Fruit fly (Drosophila melanogaster) whole organism, embryonic: ENCODE results near the gene beta4GalT7.

Source experiments
- Bgb ChIP-seq: fragments of 200-800 bp; sonication (Bioruptor generic); IDR thresholded peaks from 2 replicates; pipeline ENCODE4 v1.3.6; 2022; ENCODE audit warnings: missing biosample characterization, missing genetic modification characterization; ENCODE audit not compliant: partially characterized antibody
- CG10267 ChIP-seq: fragments of 200-800 bp; sonication (Bioruptor generic); optimal IDR thresholded peaks from 2 replicates; lab custom pipeline; 2018; ENCODE audit warnings: missing biosample characterization, mild to moderate bottlenecking, missing genetic modification characterization, moderate library complexity
- CG10462 ChIP-seq: fragments of 200-800 bp; sonication (Bioruptor generic); optimal IDR thresholded peaks from 2 replicates; lab custom pipeline; 2016; ENCODE audit warnings: missing biosample characterization, missing genetic modification characterization
- CG12391 ChIP-seq: fragments of 200-800 bp; sonication (Bioruptor generic); optimal IDR thresholded peaks from 3 replicates; lab custom pipeline; 2018; ENCODE audit warnings: missing biosample characterization, mild to moderate bottlenecking, missing genetic modification characterization, moderate library complexity
- CG13894 ChIP-seq: fragments of 200-800 bp; sonication (Bioruptor generic); optimal IDR thresholded peaks from 3 replicates; lab custom pipeline; 2018; ENCODE audit warnings: missing biosample characterization, mild to moderate bottlenecking, missing genetic modification characterization, moderate library complexity
- CG14667 ChIP-seq: fragments of 200-800 bp; sonication (Bioruptor generic); IDR thresholded peaks from 2 replicates; pipeline ENCODE4 v1.3.6; 2022; ENCODE audit warnings: missing biosample characterization, missing genetic modification characterization
- CG15514 ChIP-seq: fragments of 200-800 bp; sonication (Bioruptor generic); optimal IDR thresholded peaks from 3 replicates; lab custom pipeline; 2017; ENCODE audit warnings: missing biosample characterization, missing genetic modification characterization, mild to moderate bottlenecking, moderate library complexity, missing genetic modification reagents
- CG16815 ChIP-seq: fragments of 200-800 bp; sonication (Bioruptor generic); optimal IDR thresholded peaks from 3 replicates; lab custom pipeline; 2017; ENCODE audit warnings: missing biosample characterization, mild to moderate bottlenecking, missing genetic modification characterization
- CG17361 ChIP-seq: fragments of 200-800 bp; sonication (Bioruptor generic); IDR thresholded peaks from 3 replicates; pipeline ENCODE4 v1.3.6; 2022; ENCODE audit warnings: missing biosample characterization, missing genetic modification characterization
- CG17802 ChIP-seq: fragments of 200-800 bp; sonication (Bioruptor generic); optimal IDR thresholded peaks from 2 replicates; lab custom pipeline; 2018; ENCODE audit warnings: missing biosample characterization, mild to moderate bottlenecking, missing genetic modification characterization, moderate library complexity
- CG2116 ChIP-seq: fragments of 200-800 bp; sonication (Bioruptor generic); optimal IDR thresholded peaks from 3 replicates; lab custom pipeline; 2018; ENCODE audit warnings: missing biosample characterization, mild to moderate bottlenecking, missing genetic modification characterization
- CG3065 ChIP-seq: fragments of 200-800 bp; sonication (Bioruptor generic); optimal IDR thresholded peaks from 2 replicates; lab custom pipeline; 2016; ENCODE audit warnings: missing biosample characterization, missing genetic modification characterization
- CG5245 ChIP-seq: fragments of 200-800 bp; sonication (Bioruptor generic); optimal IDR thresholded peaks from 3 replicates; lab custom pipeline; 2016; ENCODE audit warnings: missing biosample characterization, missing genetic modification characterization
- CG6683 ChIP-seq: fragments of 200-800 bp; sonication (Bioruptor generic); optimal IDR thresholded peaks from 2 replicates; lab custom pipeline; 2017; ENCODE audit warnings: missing biosample characterization, mild to moderate bottlenecking, missing genetic modification characterization, missing genetic modification reagents
- CG6689 ChIP-seq: fragments of 200-800 bp; sonication (Bioruptor generic); IDR thresholded peaks from 2 replicates; pipeline ENCODE4 v1.3.6; 2022; ENCODE audit warnings: missing biosample characterization, missing genetic modification characterization
- CG6791 ChIP-seq: fragments of 200-800 bp; sonication (Bioruptor generic); IDR thresholded peaks from 3 replicates; pipeline ENCODE4 v1.3.6; 2022; ENCODE audit warnings: missing biosample characterization, missing genetic modification characterization; ENCODE audit not compliant: partially characterized antibody
- CG7839 ChIP-seq: fragments of 200-800 bp; sonication (Bioruptor generic); optimal IDR thresholded peaks from 3 replicates; lab custom pipeline; 2018; ENCODE audit warnings: missing biosample characterization, mild to moderate bottlenecking, missing genetic modification characterization, moderate library complexity
- CG8478 ChIP-seq: fragments of >200 bp; optimal IDR thresholded peaks from 2 replicates; lab custom pipeline; 2018
- CG9215 ChIP-seq: fragments of 200-800 bp; sonication (Bioruptor generic); IDR thresholded peaks from 2 replicates; pipeline ENCODE4 v1.3.6; 2022; ENCODE audit warnings: missing biosample characterization, missing genetic modification characterization
- CG9817 ChIP-seq: fragments of 200-800 bp; sonication (Bioruptor generic); optimal IDR thresholded peaks from 2 replicates; lab custom pipeline; 2018; ENCODE audit warnings: missing biosample characterization, mild to moderate bottlenecking, missing genetic modification characterization, moderate library complexity
- CHES-1-like ChIP-seq: fragments of 200-800 bp; sonication (Bioruptor generic); optimal IDR thresholded peaks from 2 replicates; lab custom pipeline; 2016; ENCODE audit warnings: missing biosample characterization, missing genetic modification characterization
- Dbx ChIP-seq: fragments of 200-800 bp; sonication (Bioruptor generic); IDR thresholded peaks from 3 replicates; pipeline ENCODE4 v1.3.6; 2022; ENCODE audit warnings: missing biosample characterization, missing genetic modification characterization
- Deaf1 ChIP-seq: fragments of 200-800 bp; optimal IDR thresholded peaks from 3 replicates; lab custom pipeline; 2019; ENCODE audit warnings: missing biosample characterization, mild to moderate bottlenecking, missing genetic modification characterization, moderate library complexity
- Dp ChIP-seq: fragments of 200-800 bp; sonication (Bioruptor generic); optimal IDR thresholded peaks from 2 replicates; lab custom pipeline; 2018; ENCODE audit warnings: missing biosample characterization, mild to moderate bottlenecking, missing genetic modification characterization, moderate library complexity
- E2f1 ChIP-seq: fragments of 200-800 bp; sonication (Bioruptor generic); IDR thresholded peaks from 2 replicates; pipeline ENCODE4 v1.3.6; 2022; ENCODE audit warnings: missing biosample characterization, missing genetic modification characterization
- Fer3 ChIP-seq: fragments of 200-800 bp; sonication (Bioruptor generic); optimal IDR thresholded peaks from 2 replicates; lab custom pipeline; 2018; ENCODE audit warnings: missing biosample characterization, mild to moderate bottlenecking, missing genetic modification characterization, moderate library complexity
- HmgZ ChIP-seq: fragments of 200-800 bp; sonication (Bioruptor generic); optimal IDR thresholded peaks from 2 replicates; lab custom pipeline; 2018; ENCODE audit warnings: missing biosample characterization, mild to moderate bottlenecking, missing genetic modification characterization
- Hmr ChIP-seq: fragments of 200-800 bp; sonication (Bioruptor generic); optimal IDR thresholded peaks from 3 replicates; lab custom pipeline; 2017; ENCODE audit warnings: mild to moderate bottlenecking, missing biosample characterization, missing genetic modification reagents, missing genetic modification characterization
- Hmx ChIP-seq: fragments of 200-800 bp; sonication (Bioruptor generic); optimal IDR thresholded peaks from 2 replicates; lab custom pipeline; 2016; ENCODE audit warnings: missing biosample characterization, missing genetic modification characterization
- Lhr ChIP-seq: fragments of 200-800 bp; sonication (Bioruptor generic); optimal IDR thresholded peaks from 3 replicates; lab custom pipeline; 2017; ENCODE audit warnings: mild to moderate bottlenecking, missing biosample characterization, missing genetic modification reagents, missing genetic modification characterization
- Max ChIP-seq: fragments of 200-800 bp; sonication (Bioruptor generic); optimal IDR thresholded peaks from 2 replicates; lab custom pipeline; 2016; ENCODE audit warnings: missing biosample characterization, mild to moderate bottlenecking, missing genetic modification characterization
- Sox102F ChIP-seq: fragments of 200-800 bp; sonication (Bioruptor generic); optimal IDR thresholded peaks from 2 replicates; lab custom pipeline; 2018; ENCODE audit warnings: missing biosample characterization, mild to moderate bottlenecking, missing genetic modification characterization, moderate library complexity
- Usf ChIP-seq: fragments of 200-800 bp; sonication (Bioruptor generic); optimal IDR thresholded peaks from 2 replicates; lab custom pipeline; 2017; ENCODE audit warnings: missing genotype, missing biosample characterization, missing genetic modification characterization
- Xrp1 ChIP-seq: fragments of 200-800 bp; sonication (Bioruptor generic); IDR thresholded peaks from 2 replicates; pipeline ENCODE4 v1.3.6; 2022; ENCODE audit warnings: missing biosample characterization, missing genetic modification characterization
- bsh ChIP-seq, 2 experiments: fragments of 200-800 bp; sonication (Bioruptor generic); optimal IDR thresholded peaks; 2 replicates each; lab custom pipeline; 2017 to 2018; ENCODE audit warnings: mild to moderate bottlenecking in 2 of 2, missing biosample characterization in 2 of 2, missing genetic modification characterization in 2 of 2, moderate library complexity in 1 of 2
- cg ChIP-seq: fragments of 200-800 bp; sonication (Bioruptor generic); optimal IDR thresholded peaks from 3 replicates; lab custom pipeline; 2019; ENCODE audit warnings: missing biosample characterization, mild to moderate bottlenecking, missing genetic modification characterization, moderate library complexity
- dimm ChIP-seq: fragments of 200-800 bp; sonication (Bioruptor generic); IDR thresholded peaks from 2 replicates; pipeline ENCODE4 v1.3.6; 2022; ENCODE audit warnings: missing biosample characterization, missing genetic modification characterization
- dm ChIP-seq: fragments of 200-800 bp; sonication (Bioruptor generic); optimal IDR thresholded peaks from 3 replicates; lab custom pipeline; 2016; ENCODE audit warnings: missing biosample characterization, missing genetic modification characterization
- dpn ChIP-seq, 2 experiments: fragments of 200-800 bp; sonication (Bioruptor generic); optimal IDR thresholded peaks; 3 replicates each; lab custom pipeline; 2016; ENCODE audit warnings: missing biosample characterization in 2 of 2, missing genetic modification characterization in 2 of 2
- fd3F ChIP-seq: fragments of 200-800 bp; sonication (Bioruptor generic); optimal IDR thresholded peaks from 2 replicates; lab custom pipeline; 2018; ENCODE audit warnings: missing biosample characterization, mild to moderate bottlenecking, missing genetic modification characterization, moderate library complexity
- gro ChIP-seq: fragments of 200-800 bp; sonication (Bioruptor generic); optimal IDR thresholded peaks from 2 replicates; lab custom pipeline; 2016; ENCODE audit warnings: missing biosample characterization, missing genetic modification characterization
- gsb ChIP-seq: fragments of 200-800 bp; sonication (Bioruptor generic); IDR thresholded peaks from 2 replicates; pipeline ENCODE4 v1.3.6; 2022; ENCODE audit warnings: missing biosample characterization, missing genetic modification characterization
- jing ChIP-seq: fragments of 200-800 bp; sonication (Bioruptor generic); optimal IDR thresholded peaks from 2 replicates; lab custom pipeline; 2018; ENCODE audit warnings: missing biosample characterization, mild to moderate bottlenecking, missing genetic modification characterization
- klu ChIP-seq: fragments of 200-800 bp; sonication (Bioruptor generic); IDR thresholded peaks from 2 replicates; pipeline ENCODE4 v1.3.6; 2022; ENCODE audit warnings: missing biosample characterization, missing genetic modification characterization
- mam ChIP-seq: fragments of 200-800 bp; sonication (Bioruptor generic); optimal IDR thresholded peaks from 3 replicates; lab custom pipeline; 2016; ENCODE audit warnings: missing biosample characterization, missing genetic modification characterization
- slp2 ChIP-seq: fragments of 200-800 bp; sonication (Bioruptor generic); optimal IDR thresholded peaks from 2 replicates; lab custom pipeline; 2016; ENCODE audit warnings: missing biosample characterization, missing genetic modification characterization
- tll ChIP-seq, 2 experiments: fragments of 200-800 bp in 1 of 2; fragments of >200 bp in 1 of 2; sonication (Bioruptor generic) in 1 of 2; optimal IDR thresholded peaks; 2 replicates each; lab custom pipeline; 2017 to 2019; ENCODE audit warnings: missing biosample characterization in 2 of 2, missing genetic modification characterization in 2 of 2, mild to moderate bottlenecking in 1 of 2, moderate library complexity in 1 of 2
- trem ChIP-seq: fragments of 200-800 bp; optimal IDR thresholded peaks from 3 replicates; lab custom pipeline; 2019; ENCODE audit warnings: missing biosample characterization, mild to moderate bottlenecking, missing genetic modification characterization, moderate library complexity
- vvl ChIP-seq: fragments of 200-800 bp; sonication (Bioruptor generic); IDR thresholded peaks from 2 replicates; pipeline ENCODE4 v1.3.6; 2022; ENCODE audit warnings: missing biosample characterization, missing genetic modification characterization

beta4GalT7 gene

dm6 chr3R:25036644-25037043, 13.6 kb downstream of the beta4GalT7 start, which contains the start of gene CG31115:
Gene CG31115, plus strand, starts transcription at chr3R:25036944.
- TF ChIP-seq CHES-1-like (GFP tag; lab: Kevin White, UChicago) (no peak), Xrp1 (no peak), klu (no peak), Sox102F (GFP tag; lab: Kevin White, UChicago) (no peak), dimm (GFP tag; lab: Robert Waterston, UW) (no peak), CG15514 (GFP tag; lab: Kevin White, UChicago) (no peak)

- TF ChIP-seq Lhr (GFP tag; lab: Kevin White, UChicago) (peak; percentile 48), E2f1 (GFP tag; lab: Robert Waterston, UW) (no peak), Fer3 (tag; lab: Kevin White, UChicago) (no peak), dpn (GFP tag; optimal IDR thresholded peaks at IDR 0.05; lab: Kevin White, UChicago) (peak; percentile 47 to 54), cg (peak; percentile 96), CG12391 (no peak), Bgb (GFP tag; lab: Robert Waterston, UW) (peak; percentile 83), CG6791 (GFP tag; lab: Robert Waterston, UW) (peak; percentile 82), CG2116 (peak; percentile 85), Dbx (GFP tag; lab: Robert Waterston, UW) (peak; percentile 56; the same call in 1 of the 3 replicates), Sox102F (GFP tag; lab: Kevin White, UChicago) (no peak), tll (GFP tag; optimal IDR thresholded peaks at IDR 0.05; lab: Kevin White, UChicago) (no peak), dm (GFP tag; lab: Kevin White, UChicago) (peak; percentile 28), Hmr (no peak), CG16815 (GFP tag; lab: Kevin White, UChicago) (no peak), CG3065 (GFP tag; lab: Kevin White, UChicago) (no peak), Hmx (GFP tag; lab: Kevin White, UChicago) (no peak), HmgZ (peak; percentile 78), CG5245 (GFP tag; lab: Kevin White, UChicago) (no peak), bsh (GFP tag; optimal IDR thresholded peaks at IDR 0.05; lab: Kevin White, UChicago) (no peak), CG17361 (no peak; the same call in 2 of the 3 replicates), fd3F (GFP tag; lab: Kevin White, UChicago) (no peak), gsb (no peak), slp2 (peak; percentile 12), mam (GFP tag; lab: Kevin White, UChicago) (peak; percentile 63), CG13894 (tag; lab: Kevin White, UChicago) (no peak), vvl (GFP tag; lab: Robert Waterston, UW) (no peak), CG7839 (tag; lab: Kevin White, UChicago) (no peak), Max (GFP tag; lab: Kevin White, UChicago) (peak; percentile 59), CG10462 (GFP tag; lab: Kevin White, UChicago) (no peak), jing (GFP tag; lab: Kevin White, UChicago) (no peak), CG9817 (tag; lab: Kevin White, UChicago) (no peak), CG8478 (lab: Kevin White, UChicago) (peak; percentile 40), CG9215 (GFP tag; lab: Robert Waterston, UW) (no peak; the same call in 1 of the 2 replicates), CG17802 (tag; lab: Kevin White, UChicago) (no peak), trem (peak; percentile 76), Deaf1 (tag; lab: Kevin White, UChicago) (no peak), CG6689 (GFP tag; lab: Robert Waterston, UW) (no peak), CG6683 (GFP tag; lab: Kevin White, UChicago) (no peak), gro (peak; percentile 35), CG14667 (GFP tag; lab: Robert Waterston, UW) (no peak), Dp (peak; percentile 47), CG10267 (tag; lab: Kevin White, UChicago) (peak; percentile 98), Usf (no peak)
These were observed 16.0 kb downstream of the beta4GalT7 start, which contains the start of the genes Ythdf and bai for dm6 chr3R:25039028-25039476. Gene Ythdf, minus strand, starts transcription at chr3R:25039249. Gene bai, plus strand, starts transcription at chr3R:25039374.
